Fruit fly (Drosophila melanogaster) whole organism, wandering third instar larva: ENCODE results near the gene CG11889.

Experiments
- Abd-B ChIP-seq: fragments of >200 bp; optimal IDR thresholded peaks from 2 replicates; lab custom pipeline; 2017; ENCODE audit warnings: missing biosample characterization, missing genetic modification characterization
- CG32264 ChIP-seq: fragments of 200-800 bp; sonication (Bioruptor generic); optimal IDR thresholded peaks from 2 replicates; lab custom pipeline; 2016; ENCODE audit warnings: missing biosample characterization, missing genetic modification characterization
- CG9705 ChIP-seq: fragments of 200-800 bp; sonication (Bioruptor generic); optimal IDR thresholded peaks from 2 replicates; lab custom pipeline; 2018; ENCODE audit warnings: missing biosample characterization, mild to moderate bottlenecking, missing genetic modification characterization
- CrebA ChIP-seq: fragments of 200-800 bp; sonication (Bioruptor generic); optimal IDR thresholded peaks from 2 replicates; lab custom pipeline; 2016; ENCODE audit warnings: missing biosample characterization, mild to moderate bottlenecking, missing genetic modification characterization, borderline replicate concordance
- Dfd ChIP-seq: fragments of >200 bp; optimal IDR thresholded peaks from 2 replicates; lab custom pipeline; 2017; ENCODE audit warnings: missing biosample characterization, missing genetic modification characterization
- Dif ChIP-seq: fragments of 200-275, 200-300 bp; sonication (Bioruptor generic); optimal IDR thresholded peaks from 2 replicates; lab custom pipeline; 2018; ENCODE audit warnings: missing biosample characterization, missing genetic modification characterization; ENCODE audit not compliant: partially characterized antibody
- GATAd ChIP-seq: sonication (Bioruptor generic); optimal IDR thresholded peaks from 2 replicates; lab custom pipeline; 2016; ENCODE audit warnings: missing biosample characterization, missing genetic modification characterization
- HLH106 ChIP-seq: fragments of 200-800 bp; optimal IDR thresholded peaks from 3 replicates; lab custom pipeline; 2019; ENCODE audit warnings: missing biosample characterization, mild to moderate bottlenecking, missing genetic modification characterization, moderate library complexity
- Hnf4 ChIP-seq: fragments of 200-800 bp; sonication (Bioruptor generic); optimal IDR thresholded peaks from 2 replicates; lab custom pipeline; 2016; ENCODE audit warnings: missing biosample characterization, mild to moderate bottlenecking, missing genetic modification characterization
- Hr83 ChIP-seq: fragments of 200-300 bp; sonication (Bioruptor generic); optimal IDR thresholded peaks from 2 replicates; lab custom pipeline; 2016; ENCODE audit warnings: missing biosample characterization, mild to moderate bottlenecking, missing genetic modification characterization, moderate library complexity; ENCODE audit not compliant: poor library complexity, severe bottlenecking
- Jra ChIP-seq: sonication (Bioruptor generic); optimal IDR thresholded peaks from 2 replicates; lab custom pipeline; 2016; ENCODE audit warnings: missing biosample characterization, missing genetic modification characterization
- N ChIP-seq: fragments of >200 bp; optimal IDR thresholded peaks from 2 replicates; lab custom pipeline; 2018; ENCODE audit warnings: missing biosample characterization, missing external identifiers, missing genetic modification characterization
- OdsH ChIP-seq: fragments of 200-800 bp; sonication (Bioruptor generic); optimal IDR thresholded peaks from 2 replicates; lab custom pipeline; 2016; ENCODE audit warnings: missing biosample characterization, mild to moderate bottlenecking, missing genetic modification characterization
- Sp1 ChIP-seq: fragments of 200-800 bp; sonication (Bioruptor generic); optimal IDR thresholded peaks from 3 replicates; lab custom pipeline; 2019; ENCODE audit warnings: missing biosample characterization, mild to moderate bottlenecking, missing genetic modification characterization, moderate library complexity
- Vsx2 ChIP-seq: fragments of 200-300, 225-300 bp; sonication (Bioruptor generic); optimal IDR thresholded peaks from 2 replicates; lab custom pipeline; 2018; ENCODE audit warnings: missing biosample characterization, missing genetic modification characterization; ENCODE audit not compliant: partially characterized antibody
- br ChIP-seq: fragments of 200-800 bp; sonication (Bioruptor generic); optimal IDR thresholded peaks from 2 replicates; lab custom pipeline; 2016; ENCODE audit warnings: missing biosample characterization, missing genetic modification characterization
- dmrt93B ChIP-seq: fragments of 200-800 bp; sonication (Bioruptor generic); optimal IDR thresholded peaks from 2 replicates; lab custom pipeline; 2018; ENCODE audit warnings: missing biosample characterization, mild to moderate bottlenecking, missing genetic modification characterization
- ey ChIP-seq: fragments of 200-800 bp; sonication (Bioruptor generic); optimal IDR thresholded peaks from 2 replicates; lab custom pipeline; 2016; ENCODE audit warnings: missing biosample characterization, missing genetic modification characterization
- foxo ChIP-seq, 2 experiments: fragments of 200-800 bp; sonication (Bioruptor generic); optimal IDR thresholded peaks; 2 replicates in 1 of 2; 3 replicates in 1 of 2; lab custom pipeline; 2016 to 2017; ENCODE audit warnings: missing biosample characterization in 2 of 2, missing genetic modification characterization in 2 of 2
- fru ChIP-seq: fragments of 200-800 bp; sonication (Bioruptor generic); optimal IDR thresholded peaks from 3 replicates; lab custom pipeline; 2016; ENCODE audit warnings: missing biosample characterization, mild to moderate bottlenecking, missing genetic modification characterization
- h ChIP-seq: fragments of 200-800 bp; sonication (Bioruptor generic); optimal IDR thresholded peaks from 3 replicates; lab custom pipeline; 2016; ENCODE audit warnings: missing biosample characterization, mild to moderate bottlenecking, missing genetic modification characterization
- jim ChIP-seq: fragments of 175-275, 200-325 bp; sonication (Bioruptor generic); optimal IDR thresholded peaks from 2 replicates; lab custom pipeline; 2016; ENCODE audit warnings: missing biosample characterization, mild to moderate bottlenecking, missing genetic modification characterization
- psq ChIP-seq: fragments of 200-800 bp; sonication (Bioruptor generic); optimal IDR thresholded peaks from 3 replicates; lab custom pipeline; 2017; ENCODE audit warnings: missing biosample characterization, mild to moderate bottlenecking, missing genetic modification characterization, moderate library complexity
- rgr ChIP-seq: fragments of 200-800 bp; sonication (Bioruptor generic); optimal IDR thresholded peaks from 3 replicates; lab custom pipeline; 2016; ENCODE audit warnings: missing biosample characterization, mild to moderate bottlenecking, missing genetic modification characterization
- sv ChIP-seq: fragments of 200-800 bp; sonication (Bioruptor generic); optimal IDR thresholded peaks from 3 replicates; lab custom pipeline; 2016; ENCODE audit warnings: missing biosample characterization, missing genetic modification characterization
- tai ChIP-seq: sonication (Bioruptor generic); optimal IDR thresholded peaks from 2 replicates; lab custom pipeline; 2016; ENCODE audit warnings: missing biosample characterization, missing genetic modification characterization
- woc ChIP-seq: sonication (Bioruptor generic); optimal IDR thresholded peaks from 2 replicates; lab custom pipeline; 2016; ENCODE audit warnings: missing biosample characterization, mild to moderate bottlenecking, missing genetic modification characterization

CG11889 gene

DNA sequence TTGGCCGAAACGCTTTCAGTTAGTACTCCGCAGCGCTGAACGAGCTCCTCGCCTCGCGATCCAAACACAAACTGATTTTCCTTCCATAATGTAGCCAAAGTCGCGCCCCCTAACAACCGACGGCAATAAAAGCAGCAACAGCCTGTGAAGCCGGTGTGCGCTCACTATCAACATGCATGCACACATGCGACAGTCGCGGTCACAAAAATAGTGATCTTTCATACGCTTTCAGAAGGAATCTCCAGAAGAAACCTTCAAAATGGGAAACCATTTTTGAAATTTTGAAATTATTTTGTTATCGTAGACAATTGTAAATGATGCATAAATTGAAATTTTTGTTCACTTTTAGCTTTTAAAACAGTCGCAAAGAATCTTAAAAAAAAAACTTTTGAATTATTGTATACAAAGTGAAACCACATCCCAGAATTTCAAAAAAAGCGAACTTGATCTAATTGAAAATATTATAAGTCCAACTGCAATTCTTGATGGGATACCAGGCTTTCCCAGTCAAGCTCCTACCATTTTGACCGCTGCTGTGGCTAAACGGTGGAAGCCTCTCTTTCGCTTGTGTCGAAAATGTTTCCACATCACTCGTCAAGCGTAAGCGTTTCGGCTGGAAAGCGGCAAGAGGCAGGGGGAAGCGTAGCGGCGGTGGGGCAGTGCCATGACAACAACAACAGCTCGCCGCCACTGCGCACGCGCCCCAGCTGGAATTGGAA, 37.6 kb upstream of the CG11889 start, which contains the start of gene Cad96Cb (continued):
- TF ChIP-seq GATAd (GFP tag; lab: Kevin White, UChicago) = peak; percentile 13
- TF ChIP-seq N = no peak
- no peak for TF ChIP-seq Dif (GFP tag; lab: Kevin White, UChicago)
- peak; percentile 86 for TF ChIP-seq ey (GFP tag; lab: Kevin White, UChicago)
- TF ChIP-seq, all 38 proteins: peak for 23

DNA sequence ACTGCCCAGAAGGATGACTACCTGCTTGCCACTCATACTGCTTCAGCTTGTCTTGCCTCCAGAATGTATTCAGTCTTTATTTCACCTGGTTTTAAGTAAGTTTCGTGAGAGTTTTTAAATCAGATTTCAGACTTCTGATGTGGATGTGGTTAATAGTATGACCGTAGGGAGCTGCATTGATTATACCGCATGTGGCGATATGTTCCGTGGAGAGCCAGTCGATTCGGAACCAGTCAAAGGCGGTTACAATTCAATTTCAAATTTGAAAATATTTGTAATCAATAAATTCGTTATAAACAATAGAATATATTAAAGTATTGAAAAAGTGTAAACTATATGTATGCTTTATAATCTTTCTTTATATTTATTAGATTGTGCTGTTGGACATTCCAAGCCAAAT, 34.6 kb upstream of the CG11889 start, which contains the start of gene Sil1:
Gene Sil1, minus strand, starts transcription at position 168 of the 400 bp plus-strand sequence.
- peak; percentile 10 for TF ChIP-seq rgr (GFP tag; lab: Kevin White, UChicago)
- TF ChIP-seq jim = no peak

DNA sequence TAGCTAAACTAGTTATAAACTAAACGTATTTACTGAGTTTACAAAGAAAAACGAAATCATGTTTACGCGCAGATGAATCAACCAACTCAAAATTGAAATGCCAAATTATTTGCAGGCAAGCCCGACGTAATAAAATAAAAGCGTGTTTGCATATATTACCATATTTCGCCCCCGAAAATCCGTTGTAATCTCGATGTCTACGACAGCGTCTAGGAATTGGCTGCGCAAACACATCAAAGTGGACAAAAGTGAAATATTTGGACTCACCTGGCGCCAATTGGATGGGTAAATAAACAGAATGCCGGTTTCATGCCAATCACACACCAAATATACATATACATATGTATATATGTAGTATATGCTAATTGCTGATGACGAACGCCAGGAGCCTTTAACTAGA, 33.9 kb upstream of the CG11889 start:
- TF ChIP-seq Vsx2 (GFP tag; lab: Kevin White, UChicago) (no peak), CrebA (no peak), Abd-B (GFP tag; lab: Kevin White, UChicago) (no peak), tai (GFP tag; lab: Kevin White, UChicago) (no peak), sv (GFP tag; lab: Kevin White, UChicago) (no peak), CG32264 (no peak), Sp1 (GFP tag; lab: Kevin White, UChicago) (no peak), OdsH (GFP tag; lab: Kevin White, UChicago) (no peak), rgr (GFP tag; lab: Kevin White, UChicago) (no peak), GATAd (GFP tag; lab: Kevin White, UChicago) (no peak), ey (GFP tag; lab: Kevin White, UChicago) (no peak), Jra (no peak), CG9705 (GFP tag; lab: Kevin White, UChicago) (no peak), HLH106 (tag; lab: Kevin White, UChicago) (no peak)

DNA sequence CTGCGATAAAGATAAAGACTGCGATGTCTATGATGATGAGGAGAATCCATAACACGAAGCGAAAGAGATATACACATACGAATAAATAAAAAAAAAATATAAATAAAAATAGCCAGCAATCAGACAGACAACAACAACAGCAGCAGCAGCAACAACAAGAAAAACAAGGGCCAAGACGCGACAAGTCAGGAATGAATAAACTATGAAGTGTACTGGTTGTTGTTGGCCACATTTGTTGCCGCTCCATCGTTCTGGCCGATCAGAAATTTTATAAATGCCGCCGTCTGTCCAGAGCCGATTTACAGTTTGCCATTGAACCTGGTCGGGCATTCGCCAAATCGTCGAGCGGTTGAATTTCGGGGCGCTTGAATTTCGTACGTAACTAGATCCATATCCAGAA, 32.7 kb upstream of the CG11889 start, which contains the start of gene Jhbp7:
Gene Jhbp7, plus strand, starts transcription at position 301 of the 400 bp plus-strand sequence.
- TF ChIP-seq Hnf4 (GFP tag; lab: Kevin White, UChicago) (no peak), CrebA (no peak), N (no peak), tai (GFP tag; lab: Kevin White, UChicago) (no peak), Dif (GFP tag; lab: Kevin White, UChicago) (no peak), woc (GFP tag; lab: Kevin White, UChicago) (no peak), GATAd (GFP tag; lab: Kevin White, UChicago) (no peak), fru (GFP tag; lab: Kevin White, UChicago) (no peak), Hr83 (GFP tag; lab: Kevin White, UChicago) (no peak), Sp1 (GFP tag; lab: Kevin White, UChicago) (no peak), Dfd (GFP tag; lab: Kevin White, UChicago) (no peak)

DNA sequence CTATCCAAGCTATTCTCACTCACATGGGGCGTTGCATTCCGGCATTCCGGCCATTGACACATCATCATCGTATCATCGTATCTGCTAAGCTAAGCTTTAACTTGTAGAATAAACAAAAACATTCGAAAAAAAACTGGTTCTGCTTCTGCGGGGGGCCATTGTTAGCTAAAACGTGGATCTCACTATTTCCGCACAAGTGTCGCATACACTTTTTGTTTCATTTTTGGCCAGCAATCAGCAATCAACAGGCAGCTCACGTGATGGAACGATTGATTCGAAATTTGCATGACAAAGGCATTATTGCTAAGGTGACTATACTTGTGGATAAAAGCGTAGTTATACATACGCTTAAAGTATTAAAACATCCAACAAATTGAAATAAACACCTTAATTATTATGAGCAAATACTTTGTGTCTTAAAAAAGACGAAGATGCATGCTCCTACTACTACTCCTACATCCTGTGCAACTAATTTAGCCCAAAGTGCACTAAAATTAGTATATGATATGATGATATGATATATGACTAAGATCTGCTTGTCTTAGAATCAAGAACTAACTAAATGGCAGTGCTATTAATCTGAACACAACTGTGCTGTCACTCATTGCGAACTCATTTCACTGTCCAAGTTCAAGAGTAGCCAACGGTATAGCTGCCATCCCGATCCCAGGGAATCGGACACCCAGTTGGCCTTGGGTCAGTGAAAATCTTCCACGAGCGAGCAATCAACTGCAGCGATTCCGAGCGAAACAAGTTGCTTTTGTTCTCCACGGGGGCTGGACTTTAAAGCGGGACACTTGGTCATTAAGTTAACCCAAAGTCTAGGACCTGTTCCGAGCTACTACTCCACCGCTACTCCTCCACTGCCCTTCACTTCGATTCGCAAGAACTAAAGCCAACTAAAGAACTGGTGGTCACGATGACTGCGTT, 31.0 kb upstream of the CG11889 start:
- no peak for TF ChIP-seq dmrt93B
- no peak for TF ChIP-seq rgr (GFP tag; lab: Kevin White, UChicago)
- TF ChIP-seq GATAd (GFP tag; lab: Kevin White, UChicago) = no peak
- TF ChIP-seq N = no peak
- no peak for TF ChIP-seq tai (GFP tag; lab: Kevin White, UChicago)
- TF ChIP-seq foxo (GFP tag; optimal IDR thresholded peaks at IDR 0.05; lab: Kevin White, UChicago) = no peak
- TF ChIP-seq HLH106 (tag; lab: Kevin White, UChicago) = no peak
- no peak for TF ChIP-seq psq (GFP tag; lab: Kevin White, UChicago)
- TF ChIP-seq Dif (GFP tag; lab: Kevin White, UChicago) = no peak
- TF ChIP-seq Dfd (GFP tag; lab: Kevin White, UChicago) = no peak
- no peak for TF ChIP-seq h (GFP tag; lab: Kevin White, UChicago)
- no peak for TF ChIP-seq sv (GFP tag; lab: Kevin White, UChicago)
- no peak for TF ChIP-seq jim
- no peak for TF ChIP-seq br (GFP tag; lab: Kevin White, UChicago)
